Worm (Caenorhabditis elegans): ENCODE results near the gene gbh-1.
A peak's percentile ranks its signal among the peaks of the same experiment; 100 is the strongest.

The gbh-1 gene

ce11 chrII:10658576-10659256 lies 34.9 kb downstream of the gbh-1 start, which contains the start of the genes snu-13 and rsp-7:
TSS of gene snu-13 (minus strand) at chrII:10658626.
TSS of gene rsp-7 (plus strand) at chrII:10659206.
- no peak for TF ChIP-seq tab-1 (GFP tag; IDR thresholded peaks at IDR 0.05)
- TF ChIP-seq med-1 (GFP tag; optimal IDR thresholded peaks at IDR 0.05; ENCODE audit: insufficient read depth): no peak
- peak; percentile 45 for TF ChIP-seq cog-1 (tag; optimal IDR thresholded peaks at IDR 0.05)
- TF ChIP-seq flt-1 (GFP tag; IDR thresholded peaks at IDR 0.05): no peak

ce11 chrII:10657632-10658108 lies 35.9 kb downstream of the gbh-1 start, which contains the start of gene lact-3:
TSS of gene lact-3 (minus strand) at chrII:10657682.
- TF ChIP-seq cog-1 (tag; optimal IDR thresholded peaks at IDR 0.05) (no peak), med-1 (GFP tag; optimal IDR thresholded peaks at IDR 0.05; ENCODE audit: insufficient read depth) (no peak), flt-1 (GFP tag; IDR thresholded peaks at IDR 0.05) (no peak), ref-1 (GFP tag; conservative IDR thresholded peaks at IDR 0.05) (no peak), klf-2 (GFP tag; conservative IDR thresholded peaks at IDR 0.05) (no peak), ztf-23 (GFP tag; IDR thresholded peaks at IDR 0.05) (no peak), T22C8.4 (GFP tag; IDR thresholded peaks at IDR 0.05) (no peak), ztf-29 (GFP tag; IDR thresholded peaks at IDR 0.05) (no peak), tab-1 (GFP tag; IDR thresholded peaks at IDR 0.05) (no peak)

- TF ChIP-seq T22C8.4 (GFP tag; IDR thresholded peaks at IDR 0.05) (no peak), cog-1 (tag; optimal IDR thresholded peaks at IDR 0.05) (no peak), ztf-29 (GFP tag; IDR thresholded peaks at IDR 0.05) (no peak), ztf-23 (GFP tag; IDR thresholded peaks at IDR 0.05) (no peak), flt-1 (GFP tag; IDR thresholded peaks at IDR 0.05) (no peak), tab-1 (GFP tag; IDR thresholded peaks at IDR 0.05) (no peak), ref-1 (GFP tag; conservative IDR thresholded peaks at IDR 0.05) (no peak), klf-2 (GFP tag; conservative IDR thresholded peaks at IDR 0.05) (no peak), med-1 (GFP tag; optimal IDR thresholded peaks at IDR 0.05; ENCODE audit: insufficient read depth) (no peak)
These were observed 37.2 kb downstream of the gbh-1 start for ce11 chrII:10656395-10656794.

- no peak for TF ChIP-seq klf-2 (GFP tag; conservative IDR thresholded peaks at IDR 0.05)
- TF ChIP-seq cog-1 (tag; optimal IDR thresholded peaks at IDR 0.05): no peak
- no peak for TF ChIP-seq flt-1 (GFP tag; IDR thresholded peaks at IDR 0.05)
- no peak for TF ChIP-seq ztf-23 (GFP tag; IDR thresholded peaks at IDR 0.05)
- no peak for TF ChIP-seq ref-1 (GFP tag; conservative IDR thresholded peaks at IDR 0.05)
- no peak for TF ChIP-seq T22C8.4 (GFP tag; IDR thresholded peaks at IDR 0.05)
- no peak for TF ChIP-seq tab-1 (GFP tag; IDR thresholded peaks at IDR 0.05)
- no peak for TF ChIP-seq med-1 (GFP tag; optimal IDR thresholded peaks at IDR 0.05; ENCODE audit: insufficient read depth)
- TF ChIP-seq ztf-29 (GFP tag; IDR thresholded peaks at IDR 0.05): no peak
These were observed 39.2 kb downstream of the gbh-1 start for ce11 chrII:10654435-10654834.

- TF ChIP-seq ztf-29 (GFP tag; IDR thresholded peaks at IDR 0.05) (no peak), ztf-23 (GFP tag; IDR thresholded peaks at IDR 0.05) (no peak), ref-1 (GFP tag; conservative IDR thresholded peaks at IDR 0.05) (no peak), klf-2 (GFP tag; conservative IDR thresholded peaks at IDR 0.05) (no peak), med-1 (GFP tag; optimal IDR thresholded peaks at IDR 0.05; ENCODE audit: insufficient read depth) (no peak), flt-1 (GFP tag; IDR thresholded peaks at IDR 0.05) (no peak), tab-1 (GFP tag; IDR thresholded peaks at IDR 0.05) (no peak), cog-1 (tag; optimal IDR thresholded peaks at IDR 0.05) (no peak), T22C8.4 (GFP tag; IDR thresholded peaks at IDR 0.05) (no peak)
These were observed 40.0 kb downstream of the gbh-1 start for ce11 chrII:10653559-10653958.

- no peak for TF ChIP-seq ref-1 (GFP tag; conservative IDR thresholded peaks at IDR 0.05)
- no peak for TF ChIP-seq klf-2 (GFP tag; conservative IDR thresholded peaks at IDR 0.05)
These were observed 41.5 kb downstream of the gbh-1 start, which contains the start of gene nphp-1 for ce11 chrII:10652112-10652511. TSS of gene nphp-1 (minus strand) at chrII:10652256.

ce11 chrII:10646901-10647566 lies 46.6 kb downstream of the gbh-1 start, which contains the start of gene M28.10:
TSS of gene M28.10 (plus strand) at chrII:10647516.
- TF ChIP-seq flt-1 (GFP tag; IDR thresholded peaks at IDR 0.05) (no peak), cog-1 (tag; optimal IDR thresholded peaks at IDR 0.05) (no peak)

ce11 chrII:10643403-10643802 lies 50.2 kb downstream of the gbh-1 start, which contains the start of gene M28.4:
TSS of gene M28.4 (plus strand) at chrII:10643703.
- TF ChIP-seq med-1 (GFP tag; optimal IDR thresholded peaks at IDR 0.05; ENCODE audit: insufficient read depth) (no peak), ref-1 (GFP tag; conservative IDR thresholded peaks at IDR 0.05) (no peak), ztf-29 (GFP tag; IDR thresholded peaks at IDR 0.05) (no peak)
